Fruit fly (Drosophila melanogaster) whole organism, embryonic: Measurements from ENCODE around the gene HipHop.
A peak's percentile ranks its signal among the peaks of the same experiment; 100 is the strongest.

Experiments used
- Asciz ChIP-seq: fragments of 200-800 bp; sonication (Bioruptor generic); optimal IDR thresholded peaks from 2 replicates; lab custom pipeline; 2017; ENCODE audit warnings: missing biosample characterization, mild to moderate bottlenecking, missing genetic modification characterization, missing genetic modification reagents
- Atf6 ChIP-seq: fragments of 200-800 bp; sonication (Bioruptor generic); IDR thresholded peaks from 2 replicates; pipeline ENCODE4 v1.3.6; 2022; ENCODE audit warnings: missing biosample characterization, missing genetic modification characterization
- Bteb2 ChIP-seq: fragments of 200-800 bp; sonication (Bioruptor generic); optimal IDR thresholded peaks from 2 replicates; lab custom pipeline; 2016; ENCODE audit warnings: missing biosample characterization, missing genetic modification characterization
- CG10267 ChIP-seq: fragments of 200-800 bp; sonication (Bioruptor generic); optimal IDR thresholded peaks from 2 replicates; lab custom pipeline; 2018; ENCODE audit warnings: missing biosample characterization, mild to moderate bottlenecking, missing genetic modification characterization, moderate library complexity
- CG10462 ChIP-seq: fragments of 200-800 bp; sonication (Bioruptor generic); optimal IDR thresholded peaks from 2 replicates; lab custom pipeline; 2016; ENCODE audit warnings: missing biosample characterization, missing genetic modification characterization
- CG10565 ChIP-seq: fragments of 200-800 bp; sonication (Bioruptor generic); optimal IDR thresholded peaks from 3 replicates; lab custom pipeline; 2016; ENCODE audit warnings: missing biosample characterization, mild to moderate bottlenecking, missing genetic modification characterization
- CG11398 ChIP-seq: fragments of 200-800 bp; sonication (Bioruptor generic); optimal IDR thresholded peaks from 2 replicates; lab custom pipeline; 2016; ENCODE audit warnings: missing biosample characterization, missing genetic modification characterization
- CG12659 ChIP-seq: fragments of 200-800 bp; sonication (Bioruptor generic); optimal IDR thresholded peaks from 3 replicates; lab custom pipeline; 2017; ENCODE audit warnings: mild to moderate bottlenecking, missing biosample characterization, missing genetic modification reagents, missing genetic modification characterization
- CG13287 ChIP-seq: fragments of 200-800 bp; sonication (Bioruptor generic); IDR thresholded peaks from 2 replicates; pipeline ENCODE4 v1.3.6; 2022; ENCODE audit warnings: missing biosample characterization, missing genetic modification characterization; ENCODE audit not compliant: partially characterized antibody
- CG2199 ChIP-seq: fragments of 200-800 bp; sonication (Bioruptor generic); IDR thresholded peaks from 3 replicates; pipeline ENCODE4 v1.3.6; 2022; ENCODE audit warnings: missing biosample characterization, missing genetic modification characterization
- CG3163 ChIP-seq: fragments of 200-800 bp; sonication (Bioruptor generic); optimal IDR thresholded peaks from 3 replicates; lab custom pipeline; 2016; ENCODE audit warnings: missing biosample characterization, missing genetic modification characterization
- CG32767 ChIP-seq: fragments of 200-800 bp; sonication (Bioruptor generic); IDR thresholded peaks from 2 replicates; pipeline ENCODE4 v1.3.6; 2022; ENCODE audit warnings: missing biosample characterization, missing genetic modification characterization
- CG43689 ChIP-seq: fragments of 200-800 bp; sonication (Bioruptor generic); IDR thresholded peaks from 2 replicates; pipeline ENCODE4 v1.3.6; 2022; ENCODE audit warnings: missing biosample characterization, missing genetic modification characterization
- CG7372 ChIP-seq: fragments of 200-800 bp; sonication (Bioruptor generic); IDR thresholded peaks from 2 replicates; pipeline ENCODE4 v1.3.6; 2022; ENCODE audit warnings: missing biosample characterization, missing genetic modification characterization
- CG7963 ChIP-seq: fragments of 200-800 bp; sonication (Bioruptor generic); IDR thresholded peaks from 3 replicates; pipeline ENCODE4 v1.3.6; 2022; ENCODE audit warnings: missing biosample characterization, missing genetic modification characterization; ENCODE audit not compliant: partially characterized antibody
- CG8765 ChIP-seq: fragments of 200-800 bp; sonication (Bioruptor generic); IDR thresholded peaks from 2 replicates; pipeline ENCODE4 v1.3.6; 2022; ENCODE audit warnings: missing biosample characterization, missing genetic modification characterization
- CG9727 ChIP-seq: fragments of 200-800 bp; sonication (Bioruptor generic); optimal IDR thresholded peaks from 3 replicates; lab custom pipeline; 2017; ENCODE audit warnings: missing biosample characterization, mild to moderate bottlenecking, missing genetic modification characterization
- CkIIα-i1 ChIP-seq: fragments of 200-800 bp; sonication (Bioruptor generic); IDR thresholded peaks from 2 replicates; pipeline ENCODE4 v1.3.6; 2022; ENCODE audit warnings: missing biosample characterization, missing genetic modification characterization
- CoRest ChIP-seq: fragments of 200-800 bp; sonication (Bioruptor generic); optimal IDR thresholded peaks from 3 replicates; lab custom pipeline; 2018; ENCODE audit warnings: missing biosample characterization, mild to moderate bottlenecking, missing genetic modification characterization, moderate library complexity
- ERR ChIP-seq: fragments of 200-800 bp; sonication (Bioruptor generic); optimal IDR thresholded peaks from 2 replicates; lab custom pipeline; 2016; ENCODE audit warnings: missing biosample characterization, missing genetic modification characterization
- Hand ChIP-seq: fragments of 200-800 bp; sonication (Bioruptor generic); optimal IDR thresholded peaks from 2 replicates; lab custom pipeline; 2017; ENCODE audit warnings: mild to moderate bottlenecking, missing biosample characterization, missing genetic modification reagents, missing genetic modification characterization
- Lpt ChIP-seq: fragments of >200 bp; optimal IDR thresholded peaks from 2 replicates; lab custom pipeline; 2018; ENCODE audit warnings: missing biosample characterization, missing genetic modification characterization
- Nf-YC ChIP-seq: fragments of 200-800 bp; optimal IDR thresholded peaks from 3 replicates; lab custom pipeline; 2019; ENCODE audit warnings: missing biosample characterization, mild to moderate bottlenecking, missing genetic modification characterization, moderate library complexity
- Pdp1 ChIP-seq, 2 experiments: fragments of 200-800 bp; sonication (Bioruptor generic); optimal IDR thresholded peaks; 3 replicates each; lab custom pipeline; 2016; ENCODE audit warnings: missing biosample characterization in 2 of 2, missing genetic modification characterization in 2 of 2, mild to moderate bottlenecking in 1 of 2, moderate library complexity in 1 of 2
- Ptx1 ChIP-seq: fragments of 200-800 bp; sonication (Bioruptor generic); IDR thresholded peaks from 2 replicates; pipeline ENCODE4 v1.3.6; 2022; ENCODE audit warnings: missing biosample characterization, missing genetic modification characterization
- Sox102F ChIP-seq: fragments of 200-800 bp; sonication (Bioruptor generic); optimal IDR thresholded peaks from 2 replicates; lab custom pipeline; 2018; ENCODE audit warnings: missing biosample characterization, mild to moderate bottlenecking, missing genetic modification characterization, moderate library complexity
- Usf ChIP-seq: fragments of 200-800 bp; sonication (Bioruptor generic); optimal IDR thresholded peaks from 2 replicates; lab custom pipeline; 2017; ENCODE audit warnings: missing genotype, missing biosample characterization, missing genetic modification characterization
- Xbp1 ChIP-seq: fragments of 200-800 bp; sonication (Bioruptor generic); optimal IDR thresholded peaks from 3 replicates; lab custom pipeline; 2016; ENCODE audit warnings: missing biosample characterization, mild to moderate bottlenecking, missing genetic modification characterization
- ac ChIP-seq: fragments of 200-800 bp; sonication (Bioruptor generic); optimal IDR thresholded peaks from 3 replicates; lab custom pipeline; 2017; ENCODE audit warnings: missing biosample characterization, mild to moderate bottlenecking, missing genetic modification characterization
- bab2 ChIP-seq: fragments of 200-800 bp; sonication (Bioruptor generic); optimal IDR thresholded peaks from 2 replicates; lab custom pipeline; 2016; ENCODE audit warnings: missing biosample characterization, missing genetic modification characterization
- bcd ChIP-seq: fragments of 200-800 bp; sonication (Bioruptor generic); optimal IDR thresholded peaks from 2 replicates; lab custom pipeline; 2017; ENCODE audit warnings: missing biosample characterization, mild to moderate bottlenecking, missing genetic modification characterization
- bsh ChIP-seq, 2 experiments: fragments of 200-800 bp; sonication (Bioruptor generic); optimal IDR thresholded peaks; 2 replicates each; lab custom pipeline; 2017 to 2018; ENCODE audit warnings: mild to moderate bottlenecking in 2 of 2, missing biosample characterization in 2 of 2, missing genetic modification characterization in 2 of 2, moderate library complexity in 1 of 2
- chm ChIP-seq: fragments of 200-800 bp; sonication (Bioruptor generic); IDR thresholded peaks from 2 replicates; pipeline ENCODE4 v1.3.6; 2022; ENCODE audit warnings: missing biosample characterization, missing genetic modification characterization
- chn ChIP-seq: fragments of 200-800 bp; sonication (Bioruptor generic); optimal IDR thresholded peaks from 2 replicates; lab custom pipeline; 2016; ENCODE audit warnings: missing biosample characterization, missing genetic modification characterization
- ci ChIP-seq: fragments of 200-800 bp; sonication (Bioruptor generic); IDR thresholded peaks from 3 replicates; pipeline ENCODE4 v1.3.6; 2022; ENCODE audit warnings: missing biosample characterization, missing genetic modification characterization
- dysf ChIP-seq: fragments of 200-800 bp; sonication (Bioruptor generic); IDR thresholded peaks from 3 replicates; pipeline ENCODE4 v1.3.6; 2022; ENCODE audit warnings: missing biosample characterization, missing genetic modification characterization
- exex ChIP-seq: fragments of 200-800 bp; sonication (Bioruptor generic); optimal IDR thresholded peaks from 4 replicates; lab custom pipeline; 2018; ENCODE audit warnings: missing biosample characterization, mild to moderate bottlenecking, missing genetic modification characterization, moderate library complexity
- ftz-f1 ChIP-seq: fragments of 200-800 bp; sonication (Bioruptor generic); optimal IDR thresholded peaks from 2 replicates; lab custom pipeline; 2016; ENCODE audit warnings: missing biosample characterization, missing genetic modification characterization
- jumu ChIP-seq: fragments of 200-800 bp; sonication (Bioruptor generic); optimal IDR thresholded peaks from 3 replicates; lab custom pipeline; 2016; ENCODE audit warnings: missing biosample characterization, missing genetic modification characterization
- nau ChIP-seq: fragments of 200-800 bp; sonication (Bioruptor generic); optimal IDR thresholded peaks from 3 replicates; lab custom pipeline; 2017; ENCODE audit warnings: missing biosample characterization, mild to moderate bottlenecking, missing genetic modification characterization, missing genetic modification reagents
- prd ChIP-seq, 3 experiments: fragments of >200 bp in 2 of 3; fragments of 200-800 bp in 1 of 3; sonication (Bioruptor generic) in 1 of 3; optimal IDR thresholded peaks in 2 of 3; IDR thresholded peaks in 1 of 3; 2 replicates in 2 of 3; 3 replicates in 1 of 3; pipeline versions ENCODE4 v1.3.6 to Lab custom; 2017 to 2022; ENCODE audit warnings: missing biosample characterization in 1 of 3, missing genetic modification characterization in 1 of 3
- repo ChIP-seq: fragments of 200-800 bp; sonication (Bioruptor generic); optimal IDR thresholded peaks from 2 replicates; lab custom pipeline; 2016; ENCODE audit warnings: missing biosample characterization, missing genetic modification characterization
- ro ChIP-seq: fragments of 200-800 bp; sonication (Bioruptor generic); IDR thresholded peaks from 2 replicates; pipeline ENCODE4 v1.3.6; 2022; ENCODE audit warnings: missing biosample characterization, missing genetic modification characterization
- shn ChIP-seq: fragments of 200-800 bp; sonication (Bioruptor generic); optimal IDR thresholded peaks from 3 replicates; lab custom pipeline; 2016; ENCODE audit warnings: missing biosample characterization, missing genetic modification characterization
- sqz ChIP-seq: fragments of 200-800 bp; sonication (Bioruptor generic); optimal IDR thresholded peaks from 3 replicates; lab custom pipeline; 2018; ENCODE audit warnings: missing biosample characterization, mild to moderate bottlenecking, missing genetic modification characterization
- sr ChIP-seq: fragments of 200-800 bp; sonication (Bioruptor generic); IDR thresholded peaks from 3 replicates; pipeline ENCODE4 v1.3.6; 2022; ENCODE audit warnings: missing biosample characterization, missing genetic modification characterization
- tin ChIP-seq: fragments of 200-800 bp; sonication (Bioruptor generic); optimal IDR thresholded peaks from 3 replicates; lab custom pipeline; 2016; ENCODE audit warnings: missing biosample characterization, missing genetic modification characterization
- tna ChIP-seq: fragments of 200-800 bp; sonication (Bioruptor generic); IDR thresholded peaks from 2 replicates; pipeline ENCODE4 v1.3.6; 2022; ENCODE audit warnings: missing biosample characterization, missing genetic modification characterization; ENCODE audit not compliant: partially characterized antibody
- zfh1 ChIP-seq: fragments of 200-800 bp; sonication (Bioruptor generic); IDR thresholded peaks from 3 replicates; pipeline ENCODE4 v1.3.6; 2022; ENCODE audit warnings: missing biosample characterization, missing genetic modification characterization

The HipHop gene

dm6 chr3L:18791232-18792008 lies 29.6 kb upstream of the HipHop start (continued):
- 0 out of 2 replicates have a peak, but pooled peaks have one; percentile 34 for TF ChIP-seq Atf6 (GFP tag; lab: Robert Waterston, UW)
- peak; percentile 57 for TF ChIP-seq CG11398 (GFP tag; lab: Kevin White, UChicago)
- TF ChIP-seq CG10565 (GFP tag; lab: Kevin White, UChicago) = no peak
- no peak for TF ChIP-seq prd (optimal IDR thresholded peaks at IDR 0.05; lab: Kevin White, UChicago)
- peak; percentile 42; the same call in 1 of the 3 replicates for TF ChIP-seq prd (GFP tag; IDR thresholded peaks at IDR 0.05; lab: Robert Waterston, UW)
- TF ChIP-seq Usf (GFP tag; lab: Kevin White, UChicago) = no peak
- TF ChIP-seq CG2199 (GFP tag; lab: Robert Waterston, UW) = no peak
- TF ChIP-seq ERR (GFP tag; lab: Kevin White, UChicago) = peak; percentile 36
- TF ChIP-seq CG7963 (GFP tag; lab: Robert Waterston, UW) = no peak
- peak; percentile 60 for TF ChIP-seq CoRest
- TF ChIP-seq ac (GFP tag; lab: Kevin White, UChicago) = no peak
- no peak for TF ChIP-seq nau (GFP tag; lab: Kevin White, UChicago)
- peak; percentile 37 for TF ChIP-seq Sox102F
- TF ChIP-seq CG3163 = peak; percentile 7
- peak; percentile 93 for TF ChIP-seq sqz (GFP tag; lab: Kevin White, UChicago)
- TF ChIP-seq jumu (GFP tag; lab: Kevin White, UChicago) = no peak
- TF ChIP-seq sr (GFP tag; lab: Robert Waterston, UW) = 0 out of 3 replicates have a peak, but pooled peaks have one; percentile 17
- peak; percentile 52 for TF ChIP-seq bcd (GFP tag; lab: Kevin White, UChicago)
- TF ChIP-seq Hand (GFP tag; lab: Kevin White, UChicago) = no peak
- no peak for TF ChIP-seq chm
- peak; percentile 38 for TF ChIP-seq CG12659 (GFP tag; lab: Kevin White, UChicago)
- no peak for TF ChIP-seq CG10462
- peak; percentile 32 for TF ChIP-seq Asciz (GFP tag; lab: Kevin White, UChicago)
- TF ChIP-seq chn (GFP tag; lab: Kevin White, UChicago) = peak; percentile 13
- peak; percentile 44 for TF ChIP-seq Xbp1 (GFP tag; lab: Kevin White, UChicago)
- peak; percentile 59; the same call in 1 of the 3 replicates for TF ChIP-seq ci (GFP tag; lab: Robert Waterston, UW)
- TF ChIP-seq CkIIα-i1 (GFP tag; lab: Robert Waterston, UW) = 0 out of 2 replicates have a peak, but pooled peaks have one; percentile 8
- TF ChIP-seq CG9727 (GFP tag; lab: Kevin White, UChicago) = peak; percentile 49

- TF ChIP-seq CG7372 (GFP tag; lab: Robert Waterston, UW) (peak; percentile 77), ro (GFP tag; lab: Robert Waterston, UW) (no peak), Nf-YC (tag; lab: Kevin White, UChicago) (no peak), CG7963 (GFP tag; lab: Robert Waterston, UW) (no peak), Pdp1 (GFP tag; optimal IDR thresholded peaks at IDR 0.05; lab: Kevin White, UChicago) (peak in 1 of 2 experiments; percentile 91), Lpt (no peak), zfh1 (GFP tag; lab: Robert Waterston, UW) (no peak), tna (GFP tag; lab: Robert Waterston, UW) (no peak), tin (GFP tag; lab: Kevin White, UChicago) (no peak), CG8765 (no peak), repo (GFP tag; lab: Kevin White, UChicago) (no peak), CG43689 (GFP tag; lab: Robert Waterston, UW) (no peak), CG32767 (GFP tag; lab: Robert Waterston, UW) (no peak), bsh (GFP tag; optimal IDR thresholded peaks at IDR 0.05; lab: Kevin White, UChicago) (no peak), dysf (no peak), Bteb2 (GFP tag; lab: Kevin White, UChicago) (no peak), ftz-f1 (GFP tag; lab: Kevin White, UChicago) (peak; percentile 9), shn (GFP tag; lab: Kevin White, UChicago) (no peak), bab2 (GFP tag; lab: Kevin White, UChicago) (no peak), exex (tag; lab: Kevin White, UChicago) (peak; percentile 94), CG10267 (tag; lab: Kevin White, UChicago) (no peak), Ptx1 (GFP tag; lab: Robert Waterston, UW) (no peak), CG13287 (GFP tag; lab: Robert Waterston, UW) (no peak)
These were observed 29.0 kb upstream of the HipHop start for dm6 chr3L:18792009-18792339.
